Fruit fly (Drosophila melanogaster): ENCODE results near the gene Grl36b.

The Grl36b gene

dm6 chr2L:18150393-18151133 is 25.0 kb upstream of the Grl36b start (continued):
- TF ChIP-seq Vsx1 (GFP tag; optimal IDR thresholded peaks at IDR 0.05) (no peak), rib (GFP tag; IDR thresholded peaks at IDR 0.05) (peak; percentile 38; the same call in 1 of the 2 replicates), Fer2 (tag; optimal IDR thresholded peaks at IDR 0.05) (peak; percentile 20), dmrt11E (tag; optimal IDR thresholded peaks at IDR 0.05) (peak; percentile 2), CG18764 (GFP tag; optimal IDR thresholded peaks at IDR 0.05) (no peak), h (optimal IDR thresholded peaks at IDR 0.05) (no peak), btn (GFP tag; optimal IDR thresholded peaks at IDR 0.05) (no peak), HmgD (GFP tag; optimal IDR thresholded peaks at IDR 0.05) (no peak), lilli (GFP tag; optimal IDR thresholded peaks at IDR 0.05) (peak; percentile 2), CG18619 (GFP tag; optimal IDR thresholded peaks at IDR 0.05) (peak; percentile 15), CG8290 (GFP tag; optimal IDR thresholded peaks at IDR 0.05) (no peak), CG8290 (tag; optimal IDR thresholded peaks at IDR 0.05) (peak in 1 of 2 experiments; percentile 58), tgo (GFP tag; IDR thresholded peaks at IDR 0.05) (peak; percentile 48; the same call in 2 of the 3 replicates), CG12071 (GFP tag; optimal IDR thresholded peaks at IDR 0.05) (no peak), CG11456 (GFP tag; IDR thresholded peaks at IDR 0.05) (peak; percentile 74)

- TF ChIP-seq z (GFP tag; IDR thresholded peaks at IDR 0.05) (peak; percentile 85), cad (GFP tag; optimal IDR thresholded peaks at IDR 0.05) (peak; percentile 8), danr (GFP tag; IDR thresholded peaks at IDR 0.05) (no peak), gcm (GFP tag; optimal IDR thresholded peaks at IDR 0.05) (no peak), sqz (GFP tag; optimal IDR thresholded peaks at IDR 0.05) (peak; percentile 64), CG10321 (GFP tag; IDR thresholded peaks at IDR 0.05) (peak; percentile 64), zen (tag; optimal IDR thresholded peaks at IDR 0.05) (peak; percentile 48), D (optimal IDR thresholded peaks at IDR 0.05) (peak; percentile 67), D (GFP tag; optimal IDR thresholded peaks at IDR 0.05) (no peak), sens (GFP tag) (peak; percentile 77), HLH3B (GFP tag; IDR thresholded peaks at IDR 0.05) (no peak)
Measured at dm6 chr2L:18149903-18150302, 24.4 kb upstream of the Grl36b start.

- TF ChIP-seq Hr39 (optimal IDR thresholded peaks at IDR 0.05) (no peak), Adf1 (GFP tag; IDR thresholded peaks at IDR 0.05) (peak; percentile 55), CG8359 (GFP tag; optimal IDR thresholded peaks at IDR 0.05; ENCODE audit: borderline replicate concordance) (peak; percentile 53), pfk (GFP tag; optimal IDR thresholded peaks at IDR 0.05) (peak; percentile 91), CG12071 (GFP tag; optimal IDR thresholded peaks at IDR 0.05) (peak; percentile 86), HmgZ (tag; optimal IDR thresholded peaks at IDR 0.05) (peak; percentile 77), slp2 (GFP tag; optimal IDR thresholded peaks at IDR 0.05) (no peak), CG34422 (GFP tag; IDR thresholded peaks at IDR 0.05) (no peak), ash1 (GFP tag; optimal IDR thresholded peaks at IDR 0.05) (peak; percentile 84), Bgb (GFP tag; IDR thresholded peaks at IDR 0.05; ENCODE audit: partially characterized antibody) (no peak), CG2120 (GFP tag; optimal IDR thresholded peaks at IDR 0.05) (peak; percentile 38), fu2 (GFP tag; optimal IDR thresholded peaks at IDR 0.05) (no peak), ken (GFP tag; IDR thresholded peaks at IDR 0.05) (peak; percentile 37; the same call in 1 of the 3 replicates), her (GFP tag; optimal IDR thresholded peaks at IDR 0.05) (peak; percentile 29), CG30431 (GFP tag; optimal IDR thresholded peaks at IDR 0.05) (no peak), Kr (GFP tag; optimal IDR thresholded peaks at IDR 0.05) (peak; percentile 73), tll (GFP tag; optimal IDR thresholded peaks at IDR 0.05) (no peak), sc (optimal IDR thresholded peaks at IDR 0.05) (no peak), sc (GFP tag; optimal IDR thresholded peaks at IDR 0.05) (peak; percentile 69), CG14050 (GFP tag; IDR thresholded peaks at IDR 0.05) (no peak; the same call in 2 of the 3 replicates), ERR (GFP tag; optimal IDR thresholded peaks at IDR 0.05) (no peak), CG1647 (GFP tag; optimal IDR thresholded peaks at IDR 0.05) (peak; percentile 20), CG2116 (GFP tag; optimal IDR thresholded peaks at IDR 0.05) (peak; percentile 14), CG1024 (GFP tag; IDR thresholded peaks at IDR 0.05) (peak; percentile 62; the same call in 1 of the 2 replicates), yki (optimal IDR thresholded peaks at IDR 0.05) (no peak)
Measured at dm6 chr2L:18148552-18149219, 23.1 kb upstream of the Grl36b start.
